Fruit fly (Drosophila melanogaster) whole organism, embryonic: ENCODE data around the gene CG31683.

Experiments used
- Adf1 ChIP-seq: fragments of 200-800 bp; sonication (Bioruptor generic); IDR thresholded peaks from 2 replicates; pipeline ENCODE4 v1.3.6; 2022; ENCODE audit warnings: missing biosample characterization, missing genetic modification characterization
- B-H1 ChIP-seq: fragments of 200-800 bp; sonication (Bioruptor generic); IDR thresholded peaks from 3 replicates; pipeline ENCODE4 v1.3.6; 2022; ENCODE audit warnings: missing biosample characterization, missing genetic modification characterization
- CG10321 ChIP-seq: fragments of 200-800 bp; sonication (Bioruptor generic); IDR thresholded peaks from 2 replicates; pipeline ENCODE4 v1.3.6; 2022; ENCODE audit warnings: missing biosample characterization, missing genetic modification characterization
- CG11504 ChIP-seq: fragments of 200-800 bp; sonication (Bioruptor generic); optimal IDR thresholded peaks from 3 replicates; lab custom pipeline; 2019; ENCODE audit warnings: missing biosample characterization, mild to moderate bottlenecking, missing genetic modification characterization, moderate library complexity
- CG11560 ChIP-seq: fragments of 200-800 bp; sonication (Bioruptor generic); IDR thresholded peaks from 3 replicates; pipeline ENCODE4 v1.3.6; 2022; ENCODE audit warnings: missing biosample characterization, missing genetic modification characterization
- CG12071 ChIP-seq: fragments of 200-800 bp; sonication (Bioruptor generic); optimal IDR thresholded peaks from 3 replicates; lab custom pipeline; 2018; ENCODE audit warnings: missing biosample characterization, mild to moderate bottlenecking, missing genetic modification characterization
- CG12391 ChIP-seq: fragments of 200-800 bp; sonication (Bioruptor generic); optimal IDR thresholded peaks from 3 replicates; lab custom pipeline; 2018; ENCODE audit warnings: missing biosample characterization, mild to moderate bottlenecking, missing genetic modification characterization, moderate library complexity
- CG14441 ChIP-seq: fragments of 200-800 bp; sonication (Bioruptor generic); IDR thresholded peaks from 2 replicates; pipeline ENCODE4 v1.3.6; 2022; ENCODE audit warnings: missing biosample characterization, missing genetic modification characterization
- CG1602 ChIP-seq: fragments of 200-800 bp; sonication (Bioruptor generic); optimal IDR thresholded peaks from 3 replicates; lab custom pipeline; 2016; ENCODE audit warnings: missing biosample characterization, missing genetic modification characterization
- CG16815 ChIP-seq: fragments of 200-800 bp; sonication (Bioruptor generic); optimal IDR thresholded peaks from 3 replicates; lab custom pipeline; 2017; ENCODE audit warnings: missing biosample characterization, mild to moderate bottlenecking, missing genetic modification characterization
- CG3065 ChIP-seq: fragments of 200-800 bp; sonication (Bioruptor generic); optimal IDR thresholded peaks from 2 replicates; lab custom pipeline; 2016; ENCODE audit warnings: missing biosample characterization, missing genetic modification characterization
- CG33557 ChIP-seq: fragments of 200-800 bp; sonication (Bioruptor generic); optimal IDR thresholded peaks from 2 replicates; lab custom pipeline; 2019; ENCODE audit warnings: missing biosample characterization, mild to moderate bottlenecking, missing genetic modification characterization, moderate library complexity
- CG3838 ChIP-seq: fragments of 200-800 bp; sonication (Bioruptor generic); optimal IDR thresholded peaks from 3 replicates; lab custom pipeline; 2016; ENCODE audit warnings: missing biosample characterization, missing genetic modification characterization
- CG43689 ChIP-seq: fragments of 200-800 bp; sonication (Bioruptor generic); IDR thresholded peaks from 2 replicates; pipeline ENCODE4 v1.3.6; 2022; ENCODE audit warnings: missing biosample characterization, missing genetic modification characterization
- CG4617 ChIP-seq: fragments of 200-800 bp; sonication (Bioruptor generic); optimal IDR thresholded peaks from 3 replicates; lab custom pipeline; 2016; ENCODE audit warnings: missing biosample characterization, missing genetic modification characterization, borderline replicate concordance
- CG6689 ChIP-seq: fragments of 200-800 bp; sonication (Bioruptor generic); IDR thresholded peaks from 2 replicates; pipeline ENCODE4 v1.3.6; 2022; ENCODE audit warnings: missing biosample characterization, missing genetic modification characterization
- CG7357 ChIP-seq: fragments of 200-800 bp; sonication (Bioruptor generic); IDR thresholded peaks from 3 replicates; pipeline ENCODE4 v1.3.6; 2022; ENCODE audit warnings: missing biosample characterization, missing genetic modification characterization
- CG8089 ChIP-seq: fragments of 200-800 bp; sonication (Bioruptor generic); optimal IDR thresholded peaks from 3 replicates; lab custom pipeline; 2016; ENCODE audit warnings: missing biosample characterization, missing genetic modification characterization
- CG8388 ChIP-seq: fragments of 200-800 bp; sonication (Bioruptor generic); optimal IDR thresholded peaks from 2 replicates; lab custom pipeline; 2019; ENCODE audit warnings: missing biosample characterization, mild to moderate bottlenecking, missing genetic modification characterization, moderate library complexity
- Chrac-16 ChIP-seq: fragments of 200-800 bp; sonication (Bioruptor generic); optimal IDR thresholded peaks from 3 replicates; lab custom pipeline; 2016; ENCODE audit warnings: missing biosample characterization, missing genetic modification characterization
- CkIIα-i1 ChIP-seq: fragments of 200-800 bp; sonication (Bioruptor generic); IDR thresholded peaks from 2 replicates; pipeline ENCODE4 v1.3.6; 2022; ENCODE audit warnings: missing biosample characterization, missing genetic modification characterization
- Dad ChIP-seq: fragments of 200-800 bp; sonication (Bioruptor generic); optimal IDR thresholded peaks from 3 replicates; lab custom pipeline; 2016; ENCODE audit warnings: missing biosample characterization, missing genetic modification characterization
- Deaf1 ChIP-seq: fragments of 200-800 bp; optimal IDR thresholded peaks from 3 replicates; lab custom pipeline; 2019; ENCODE audit warnings: missing biosample characterization, mild to moderate bottlenecking, missing genetic modification characterization, moderate library complexity
- H2.0 ChIP-seq: fragments of 200-800 bp; sonication (Bioruptor generic); IDR thresholded peaks from 2 replicates; pipeline ENCODE4 v1.3.6; 2022; ENCODE audit warnings: missing biosample characterization, missing genetic modification characterization
- HHEX ChIP-seq: fragments of 200-800 bp; sonication (Bioruptor generic); optimal IDR thresholded peaks from 3 replicates; lab custom pipeline; 2017; ENCODE audit warnings: missing biosample characterization, mild to moderate bottlenecking, missing genetic modification characterization, missing genetic modification reagents
- Hmx ChIP-seq: fragments of 200-800 bp; sonication (Bioruptor generic); optimal IDR thresholded peaks from 2 replicates; lab custom pipeline; 2016; ENCODE audit warnings: missing biosample characterization, missing genetic modification characterization
- MESR4 ChIP-seq: fragments of 200-800 bp; sonication (Bioruptor generic); optimal IDR thresholded peaks from 2 replicates; lab custom pipeline; 2018; ENCODE audit warnings: missing biosample characterization, mild to moderate bottlenecking, missing genetic modification characterization, moderate library complexity
- Max ChIP-seq: fragments of 200-800 bp; sonication (Bioruptor generic); optimal IDR thresholded peaks from 2 replicates; lab custom pipeline; 2016; ENCODE audit warnings: missing biosample characterization, mild to moderate bottlenecking, missing genetic modification characterization
- Mrtf ChIP-seq: fragments of 200-800 bp; sonication (Bioruptor generic); IDR thresholded peaks from 3 replicates; pipeline ENCODE4 v1.3.6; 2022; ENCODE audit warnings: missing biosample characterization, missing genetic modification characterization
- NK7.1 ChIP-seq: fragments of 200-800 bp; sonication (Bioruptor generic); optimal IDR thresholded peaks from 3 replicates; lab custom pipeline; 2016; ENCODE audit warnings: missing biosample characterization, missing genetic modification characterization
- Neu2 ChIP-seq: fragments of 200-800 bp; sonication (Bioruptor generic); optimal IDR thresholded peaks from 3 replicates; lab custom pipeline; 2016; ENCODE audit warnings: missing biosample characterization, missing genetic modification characterization, borderline replicate concordance
- Rfx ChIP-seq: fragments of 200-800 bp; sonication (Bioruptor generic); IDR thresholded peaks from 2 replicates; pipeline ENCODE4 v1.3.6; 2022; ENCODE audit warnings: missing biosample characterization, missing genetic modification characterization
- Sox100B ChIP-seq: fragments of 200-800 bp; sonication (Bioruptor generic); optimal IDR thresholded peaks from 3 replicates; lab custom pipeline; 2018; ENCODE audit warnings: missing biosample characterization, mild to moderate bottlenecking, missing genetic modification characterization
- chif ChIP-seq, 2 experiments: fragments of 200-800 bp; sonication (Bioruptor generic); optimal IDR thresholded peaks; 3 replicates each; lab custom pipeline; 2016; ENCODE audit warnings: missing biosample characterization in 2 of 2, missing genetic modification characterization in 2 of 2
- exex ChIP-seq: fragments of 200-800 bp; sonication (Bioruptor generic); optimal IDR thresholded peaks from 4 replicates; lab custom pipeline; 2018; ENCODE audit warnings: missing biosample characterization, mild to moderate bottlenecking, missing genetic modification characterization, moderate library complexity
- fd64A ChIP-seq: fragments of 200-800 bp; sonication (Bioruptor generic); optimal IDR thresholded peaks from 3 replicates; lab custom pipeline; 2018; ENCODE audit warnings: missing biosample characterization, mild to moderate bottlenecking, missing genetic modification characterization
- fu2 ChIP-seq: fragments of 200-800 bp; sonication (Bioruptor generic); optimal IDR thresholded peaks from 2 replicates; lab custom pipeline; 2016; ENCODE audit warnings: missing biosample characterization, missing genetic modification characterization
- gro ChIP-seq: fragments of 200-800 bp; sonication (Bioruptor generic); optimal IDR thresholded peaks from 2 replicates; lab custom pipeline; 2016; ENCODE audit warnings: missing biosample characterization, missing genetic modification characterization
- kah ChIP-seq: fragments of 200-800 bp; sonication (Bioruptor generic); optimal IDR thresholded peaks from 2 replicates; lab custom pipeline; 2018; ENCODE audit warnings: missing biosample characterization, mild to moderate bottlenecking, missing genetic modification characterization
- lab ChIP-seq: fragments of 200-800 bp; sonication (Bioruptor generic); optimal IDR thresholded peaks from 3 replicates; lab custom pipeline; 2017; ENCODE audit warnings: missing biosample characterization, missing genetic modification characterization, mild to moderate bottlenecking, moderate library complexity, missing genetic modification reagents
- mam ChIP-seq: fragments of 200-800 bp; sonication (Bioruptor generic); optimal IDR thresholded peaks from 3 replicates; lab custom pipeline; 2016; ENCODE audit warnings: missing biosample characterization, missing genetic modification characterization
- nerfin-1 ChIP-seq: fragments of 200-800 bp; sonication (Bioruptor generic); optimal IDR thresholded peaks from 3 replicates; lab custom pipeline; 2019; ENCODE audit warnings: missing biosample characterization, mild to moderate bottlenecking, missing genetic modification characterization, moderate library complexity
- pb ChIP-seq: fragments of 200-800 bp; sonication (Bioruptor generic); optimal IDR thresholded peaks from 3 replicates; lab custom pipeline; 2016; ENCODE audit warnings: missing biosample characterization, missing genetic modification characterization
- peb ChIP-seq: fragments of 200-800 bp; sonication (Bioruptor generic); IDR thresholded peaks from 2 replicates; pipeline ENCODE4 v1.3.6; 2022; ENCODE audit warnings: missing biosample characterization, missing genetic modification characterization
- psq ChIP-seq: fragments of 200-800 bp; sonication (Bioruptor generic); optimal IDR thresholded peaks from 2 replicates; lab custom pipeline; 2017; ENCODE audit warnings: missing biosample characterization, missing genetic modification characterization
- ro ChIP-seq: fragments of 200-800 bp; sonication (Bioruptor generic); IDR thresholded peaks from 2 replicates; pipeline ENCODE4 v1.3.6; 2022; ENCODE audit warnings: missing biosample characterization, missing genetic modification characterization
- run ChIP-seq: fragments of 200-800 bp; sonication (Bioruptor generic); optimal IDR thresholded peaks from 3 replicates; lab custom pipeline; 2018; ENCODE audit warnings: missing biosample characterization, mild to moderate bottlenecking, missing genetic modification characterization
- sna ChIP-seq: fragments of 200-800 bp; sonication (Bioruptor generic); IDR thresholded peaks from 2 replicates; pipeline ENCODE4 v1.3.6; 2022; ENCODE audit warnings: missing biosample characterization, missing genetic modification characterization; ENCODE audit not compliant: partially characterized antibody
- stc ChIP-seq: fragments of 200-800 bp; sonication (Bioruptor generic); IDR thresholded peaks from 2 replicates; pipeline ENCODE4 v1.3.6; 2022; ENCODE audit warnings: missing biosample characterization, missing genetic modification characterization
- sug ChIP-seq: fragments of 200-800 bp; optimal IDR thresholded peaks from 2 replicates; lab custom pipeline; 2019; ENCODE audit warnings: missing biosample characterization, mild to moderate bottlenecking, missing genetic modification characterization, moderate library complexity
- unpg ChIP-seq: fragments of 200-800 bp; sonication (Bioruptor generic); optimal IDR thresholded peaks from 3 replicates; lab custom pipeline; 2018; ENCODE audit warnings: missing biosample characterization, mild to moderate bottlenecking, missing genetic modification characterization, moderate library complexity

CG31683 gene

dm6 chr2L:20414750-20415211 is 35.0 kb downstream of the CG31683 start, which contains the start of gene CG10947 (continued):
- TF ChIP-seq kah (GFP tag; lab: Kevin White, UChicago): peak; percentile 32
- no peak for TF ChIP-seq CG6689
- no peak for TF ChIP-seq nerfin-1
- TF ChIP-seq Dad: peak; percentile 83
- TF ChIP-seq exex (tag; lab: Kevin White, UChicago): no peak
- peak; percentile 56 for TF ChIP-seq CG11504 (tag; lab: Kevin White, UChicago)
- peak; percentile 72 for TF ChIP-seq run (tag; lab: Kevin White, UChicago)
- TF ChIP-seq CG3065: no peak
- TF ChIP-seq H2.0 (GFP tag; lab: Robert Waterston, UW): peak; percentile 73
- peak; percentile 75 for TF ChIP-seq gro (GFP tag; lab: Kevin White, UChicago)
- peak; percentile 8 for TF ChIP-seq CG4617 (GFP tag; lab: Kevin White, UChicago)
- no peak for TF ChIP-seq ro (GFP tag; lab: Robert Waterston, UW)
- peak; percentile 62 for TF ChIP-seq CG1602
- TF ChIP-seq CG12391 (tag; lab: Kevin White, UChicago): peak; percentile 35
- peak; percentile 57 for TF ChIP-seq NK7.1 (GFP tag; lab: Kevin White, UChicago)
- peak; percentile 27 for TF ChIP-seq CG16815 (GFP tag; lab: Kevin White, UChicago)
- peak; percentile 66 for TF ChIP-seq pb
- TF ChIP-seq Neu2 (GFP tag; lab: Kevin White, UChicago): peak; percentile 1
- TF ChIP-seq fd64A (GFP tag; lab: Kevin White, UChicago): no peak
- peak; percentile 55 for TF ChIP-seq CG14441 (GFP tag; lab: Robert Waterston, UW)
- TF ChIP-seq unpg (GFP tag; lab: Kevin White, UChicago): peak; percentile 63
- peak; percentile 43 for TF ChIP-seq fu2 (GFP tag; lab: Kevin White, UChicago)
- peak; percentile 51 for TF ChIP-seq HHEX (GFP tag; lab: Kevin White, UChicago)
- no peak for TF ChIP-seq CG43689 (GFP tag; lab: Robert Waterston, UW)
- TF ChIP-seq stc (GFP tag; lab: Robert Waterston, UW): no peak
- TF ChIP-seq CG7357 (GFP tag; lab: Robert Waterston, UW): no peak
- no peak for TF ChIP-seq B-H1
- peak; percentile 11 for TF ChIP-seq psq (GFP tag; lab: Kevin White, UChicago)
- peak; percentile 41 for TF ChIP-seq Max (GFP tag; lab: Kevin White, UChicago)
- no peak for TF ChIP-seq CG3838
- TF ChIP-seq chif (GFP tag; optimal IDR thresholded peaks at IDR 0.05; lab: Kevin White, UChicago): peak; percentile 60 to 65
- peak; percentile 19; the same call in 1 of the 3 replicates for TF ChIP-seq Mrtf
- TF ChIP-seq CG8089 (GFP tag; lab: Kevin White, UChicago): peak; percentile 56
- TF ChIP-seq lab (GFP tag; lab: Kevin White, UChicago): peak; percentile 71
- peak; percentile 45 for TF ChIP-seq CG8388 (GFP tag; lab: Kevin White, UChicago)
- peak; percentile 44 for TF ChIP-seq sug
- TF ChIP-seq Adf1 (GFP tag; lab: Robert Waterston, UW): no peak
- TF ChIP-seq peb (GFP tag; lab: Robert Waterston, UW): 0 out of 2 replicates have a peak, but pooled peaks have one; percentile 13
- peak; percentile 4 for TF ChIP-seq MESR4 (GFP tag; lab: Kevin White, UChicago)
- TF ChIP-seq Rfx: peak; percentile 90
- peak; percentile 46 for TF ChIP-seq Sox100B
- peak; percentile 66 for TF ChIP-seq Chrac-16 (GFP tag; lab: Kevin White, UChicago)
- TF ChIP-seq CG33557: peak; percentile 33
- TF ChIP-seq Hmx (GFP tag; lab: Kevin White, UChicago): no peak
- no peak for TF ChIP-seq Deaf1 (tag; lab: Kevin White, UChicago)
- TF ChIP-seq CG12071 (GFP tag; lab: Kevin White, UChicago): peak; percentile 15
- peak; percentile 67 for TF ChIP-seq mam
- no peak for TF ChIP-seq sna (GFP tag; lab: Robert Waterston, UW)
- TF ChIP-seq CkIIα-i1: no peak
- TF ChIP-seq CG10321 (GFP tag; lab: Robert Waterston, UW): no peak
- TF ChIP-seq CG11560 (tag; lab: Robert Waterston, UW): no peak
